Fruit fly (Drosophila melanogaster) whole organism, adult: Measurements from ENCODE around the gene lectin-29Ca.

Experiments
- CG11617 ChIP-seq: fragments of 200-800 bp; sonication (Bioruptor generic); optimal IDR thresholded peaks from 2 replicates; lab custom pipeline; 2017; ENCODE audit warnings: mild to moderate bottlenecking, missing biosample characterization, missing genetic modification reagents, missing genetic modification characterization
- CG1620 ChIP-seq: fragments of 200-800 bp; sonication (Bioruptor generic); optimal IDR thresholded peaks from 2 replicates; lab custom pipeline; 2016; ENCODE audit warnings: missing biosample characterization, missing genetic modification characterization
- CG33017 ChIP-seq: fragments of 200-800 bp; sonication (Bioruptor generic); optimal IDR thresholded peaks from 2 replicates; lab custom pipeline; 2018; ENCODE audit warnings: missing biosample characterization, mild to moderate bottlenecking, missing genetic modification characterization, moderate library complexity
- CG5204 ChIP-seq: fragments of 200-800 bp; sonication (Bioruptor generic); optimal IDR thresholded peaks from 2 replicates; lab custom pipeline; 2016; ENCODE audit warnings: missing biosample characterization, missing genetic modification characterization
- CG7045 ChIP-seq: fragments of 200-800 bp; sonication (Bioruptor generic); optimal IDR thresholded peaks from 2 replicates; lab custom pipeline; 2017; ENCODE audit warnings: missing biosample characterization, mild to moderate bottlenecking, missing genetic modification characterization
- CG7101 ChIP-seq: fragments of 200-800 bp; sonication (Bioruptor generic); optimal IDR thresholded peaks from 2 replicates; lab custom pipeline; 2018; ENCODE audit warnings: missing biosample characterization, mild to moderate bottlenecking, missing genetic modification characterization, moderate library complexity
- Clk ChIP-seq: fragments of 200-800 bp; sonication (Bioruptor generic); optimal IDR thresholded peaks from 2 replicates; lab custom pipeline; 2017; ENCODE audit warnings: missing biosample characterization, missing genetic modification characterization
- Hr96 ChIP-seq: fragments of 200-800 bp; sonication (Bioruptor generic); optimal IDR thresholded peaks from 2 replicates; lab custom pipeline; 2016; ENCODE audit warnings: missing biosample characterization, missing genetic modification characterization
- bab1 ChIP-seq: fragments of 200-800 bp; sonication (Bioruptor generic); optimal IDR thresholded peaks from 3 replicates; lab custom pipeline; 2019; ENCODE audit warnings: missing biosample characterization, mild to moderate bottlenecking, missing genetic modification characterization, moderate library complexity
- cic ChIP-seq: fragments of 200-800 bp; sonication (Bioruptor generic); optimal IDR thresholded peaks from 2 replicates; lab custom pipeline; 2017; ENCODE audit warnings: missing biosample characterization, mild to moderate bottlenecking, missing genetic modification characterization, moderate library complexity
- cnc ChIP-seq, 2 experiments: fragments of >200 bp; optimal IDR thresholded peaks; 2 replicates each; lab custom pipeline; 2017
- kay ChIP-seq: fragments of 200-800 bp; sonication (Bioruptor generic); peaks from one replicate; lab custom pipeline; 2016; ENCODE audit warnings: missing biosample characterization, missing genetic modification characterization, borderline replicate concordance
- ovo ChIP-seq: fragments of 200-800 bp; sonication (Bioruptor generic); optimal IDR thresholded peaks from 2 replicates; lab custom pipeline; 2016; ENCODE audit warnings: missing biosample characterization, missing genetic modification characterization
- tj ChIP-seq: fragments of 200-800 bp; sonication (Bioruptor generic); optimal IDR thresholded peaks from 3 replicates; lab custom pipeline; 2017; ENCODE audit warnings: missing biosample characterization, mild to moderate bottlenecking, missing genetic modification characterization, moderate library complexity

DNA sequence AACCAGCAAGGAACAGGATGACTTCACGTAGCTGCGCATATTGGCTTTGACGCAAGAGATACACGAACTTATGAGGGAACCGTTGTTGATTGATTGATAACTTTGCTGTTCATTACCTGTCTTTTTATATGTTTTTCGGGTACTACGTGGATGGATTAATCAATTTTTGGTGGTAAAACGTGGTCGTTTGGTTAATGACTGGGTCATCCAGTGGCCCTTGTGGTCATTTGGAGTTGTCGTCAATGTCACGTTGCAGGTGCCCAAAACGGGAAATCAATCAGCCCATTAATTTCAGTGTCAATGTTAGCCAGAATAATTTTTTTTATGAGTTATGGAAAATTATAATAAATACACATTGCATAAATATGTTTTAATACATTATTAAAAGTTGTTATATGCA lies 4.8 kb downstream of the lectin-29Ca start, which contains the start of gene CG42819:
- TF ChIP-seq cnc (optimal IDR thresholded peaks at IDR 0.05; lab: Kevin White, UChicago): no peak
- no peak for TF ChIP-seq CG11617
- no peak for TF ChIP-seq Hr96
- TF ChIP-seq ovo (GFP tag; lab: Kevin White, UChicago): no peak
- no peak for TF ChIP-seq bab1 (GFP tag; lab: Kevin White, UChicago)
- no peak for TF ChIP-seq CG1620 (GFP tag; lab: Kevin White, UChicago)
- no peak for TF ChIP-seq CG7045 (GFP tag; lab: Kevin White, UChicago)
- TF ChIP-seq CG33017 (tag; lab: Kevin White, UChicago): no peak
- TF ChIP-seq CG7101: no peak
- no peak for TF ChIP-seq CG5204
- TF ChIP-seq Clk (GFP tag; lab: Kevin White, UChicago): no peak
- no peak for TF ChIP-seq cic (GFP tag; lab: Kevin White, UChicago)
- TF ChIP-seq kay: no peak
- TF ChIP-seq tj (GFP tag; lab: Kevin White, UChicago): no peak
